Worm (Caenorhabditis elegans) whole organism, L3 larva: ENCODE results near the gene Y11D7A.9.
"Not testable (repeated sequence)": the region's sequence is repeated elsewhere in the genome, so short reads cannot be mapped to it uniquely, and the experiment has no call there.

Experiments
- R02D3.7 ChIP-seq: fragments of 150-350 bp; optimal IDR thresholded peaks from 2 replicates; lab custom pipeline; 2014; ENCODE audit warnings: missing biosample characterization, missing genetic modification characterization
- aly-2 ChIP-seq: fragments of 150-350 bp; optimal IDR thresholded peaks from 2 replicates; lab custom pipeline; 2014; ENCODE audit warnings: missing biosample characterization, missing genetic modification characterization
- ama-1 ChIP-seq: fragments of 150-350 bp; optimal IDR thresholded peaks from 2 replicates; lab custom pipeline; 2018
- ceh-28 ChIP-seq: fragments of 150-350 bp; optimal IDR thresholded peaks from 2 replicates; lab custom pipeline; 2014; ENCODE audit warnings: missing biosample characterization, missing genetic modification reagents, missing genetic modification characterization
- ceh-9 ChIP-seq: sonication (generic microtip); optimal IDR thresholded peaks from 2 replicates; lab custom pipeline; 2018; ENCODE audit warnings: missing biosample characterization, missing genetic modification characterization
- daf-12 ChIP-seq: fragments of 150-350 bp; optimal IDR thresholded peaks from 2 replicates; lab custom pipeline; 2014; ENCODE audit warnings: missing biosample characterization, missing genetic modification reagents, missing genetic modification characterization
- egl-5 ChIP-seq: fragments of 150-350 bp; optimal IDR thresholded peaks from 2 replicates; lab custom pipeline; 2017; ENCODE audit warnings: missing biosample characterization, missing genetic modification reagents, missing genetic modification characterization, inconsistent platforms
- elt-2 ChIP-seq: sonication (generic microtip); optimal IDR thresholded peaks from 2 replicates; lab custom pipeline; 2016; ENCODE audit warnings: missing genetic modification reagents, mild to moderate bottlenecking, missing genetic modification characterization, missing compliant biosample characterization
- eor-1 ChIP-seq, 2 experiments: fragments of 150-350 bp; optimal IDR thresholded peaks; 2 replicates each; lab custom pipeline; 2014 to 2018; ENCODE audit warnings: missing biosample characterization in 2 of 2, missing genetic modification characterization in 2 of 2
- fkh-2 ChIP-seq: fragments of 150-350 bp; optimal IDR thresholded peaks from 2 replicates; lab custom pipeline; 2014; ENCODE audit warnings: missing biosample characterization, missing genetic modification reagents, missing genetic modification characterization
- fos-1 ChIP-seq: fragments of 150-350 bp; optimal IDR thresholded peaks from 2 replicates; lab custom pipeline; 2014; ENCODE audit warnings: missing biosample characterization, missing genetic modification characterization
- jun-1 ChIP-seq: fragments of 150-350 bp; optimal IDR thresholded peaks from 2 replicates; lab custom pipeline; 2014; ENCODE audit warnings: missing biosample characterization, missing genetic modification reagents, missing genetic modification characterization
- lin-39 ChIP-seq: fragments of 150-350 bp; optimal IDR thresholded peaks from 2 replicates; lab custom pipeline; 2018; ENCODE audit warnings: missing biosample characterization, missing genetic modification reagents, missing genetic modification characterization
- lsy-12 ChIP-seq: sonication (generic microtip); optimal IDR thresholded peaks from 2 replicates; lab custom pipeline; 2016; ENCODE audit warnings: mild to moderate bottlenecking, missing genetic modification characterization, missing compliant biosample characterization
- mdl-1 ChIP-seq: fragments of 150-350 bp; optimal IDR thresholded peaks from 2 replicates; lab custom pipeline; 2014; ENCODE audit warnings: missing biosample characterization, missing genetic modification characterization
- nfya-1 ChIP-seq: sonication (generic microtip); optimal IDR thresholded peaks from 2 replicates; lab custom pipeline; 2017; ENCODE audit warnings: missing genetic modification characterization, mild to moderate bottlenecking, missing compliant biosample characterization, antibody characterized with exemption, moderate library complexity; ENCODE audit not compliant: insufficient read depth
- nhr-11 ChIP-seq: fragments of 150-350 bp; optimal IDR thresholded peaks from 2 replicates; lab custom pipeline; 2014; ENCODE audit warnings: missing biosample characterization, missing genetic modification characterization
- nhr-12 ChIP-seq: fragments of 150-350 bp; optimal IDR thresholded peaks from 2 replicates; lab custom pipeline; 2014; ENCODE audit warnings: missing biosample characterization, missing genetic modification characterization
- nhr-23 ChIP-seq: fragments of 150-350 bp; optimal IDR thresholded peaks from 2 replicates; lab custom pipeline; 2014; ENCODE audit warnings: missing biosample characterization, missing genetic modification reagents, missing genetic modification characterization
- nhr-25 ChIP-seq: sonication (generic microtip); optimal IDR thresholded peaks from 2 replicates; lab custom pipeline; 2017; ENCODE audit warnings: missing biosample characterization, missing genetic modification characterization
- nhr-76 ChIP-seq: fragments of 150-350 bp; sonication (generic microtip); optimal IDR thresholded peaks from 5 replicates; lab custom pipeline; 2014; ENCODE audit warnings: missing biosample characterization, missing genetic modification characterization
- nhr-77 ChIP-seq: fragments of 150-350 bp; optimal IDR thresholded peaks from 2 replicates; lab custom pipeline; 2014; ENCODE audit warnings: missing biosample characterization, missing genetic modification characterization
- pha-4 ChIP-seq: fragments of 150-350 bp; optimal IDR thresholded peaks from 2 replicates; lab custom pipeline; 2014; ENCODE audit warnings: missing biosample characterization, missing genetic modification reagents, missing genetic modification characterization
- pqm-1 ChIP-seq: fragments of 150-350 bp; optimal IDR thresholded peaks from 2 replicates; lab custom pipeline; 2017; ENCODE audit warnings: missing biosample characterization, missing genetic modification characterization, inconsistent platforms
- skn-1 ChIP-seq: fragments of 150-350 bp; optimal IDR thresholded peaks from 2 replicates; lab custom pipeline; 2014; ENCODE audit warnings: missing biosample characterization, missing genetic modification characterization
- snpc-4 ChIP-seq: fragments of 150-350 bp; optimal IDR thresholded peaks from 2 replicates; lab custom pipeline; 2014; ENCODE audit warnings: missing biosample characterization, missing genetic modification characterization
- tbx-2 ChIP-seq: sonication (generic microtip); optimal IDR thresholded peaks from 2 replicates; lab custom pipeline; 2016; ENCODE audit warnings: mild to moderate bottlenecking, missing genetic modification characterization, missing compliant biosample characterization
- unc-62 ChIP-seq: fragments of 150-350 bp; sonication (generic microtip); optimal IDR thresholded peaks from 4 replicates; lab custom pipeline; 2014; ENCODE audit warnings: missing biosample characterization, missing genetic modification reagents, missing genetic modification characterization
- zag-1 ChIP-seq: fragments of 150-350 bp; optimal IDR thresholded peaks from 2 replicates; lab custom pipeline; 2014; ENCODE audit warnings: missing biosample characterization, missing genetic modification characterization

Y11D7A.9 gene

DNA sequence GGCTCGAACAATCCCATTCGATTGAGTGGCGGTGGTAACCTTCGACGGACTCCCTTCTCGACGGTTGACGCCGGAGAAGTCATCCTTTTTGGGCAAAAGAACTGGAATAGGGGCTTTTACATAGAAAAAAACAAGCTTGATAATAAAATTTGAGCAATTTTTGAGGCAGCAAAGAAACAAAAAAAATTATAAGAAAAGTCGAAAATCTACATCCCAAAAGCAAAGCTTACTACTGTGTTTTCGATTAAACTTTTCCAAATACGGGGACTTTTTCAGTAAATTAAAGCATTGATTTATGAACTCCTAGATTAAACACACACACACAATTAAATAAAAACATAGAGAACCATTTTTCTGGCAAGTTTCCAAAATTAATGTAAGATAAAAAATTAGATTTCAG, at the start of gene Y11D7A.9:
Gene Y11D7A.9 (minus strand): TSS at position 101 of the 400 bp plus-strand sequence.
- TF ChIP-seq daf-12 (tag; lab: Kevin White, UChicago), result no peak
- TF ChIP-seq jun-1 (tag; lab: Kevin White, UChicago), result no peak
- no peak for TF ChIP-seq snpc-4 (tag; lab: Kevin White, UChicago)
- no peak for TF ChIP-seq nhr-77 (tag; lab: Kevin White, UChicago)

DNA sequence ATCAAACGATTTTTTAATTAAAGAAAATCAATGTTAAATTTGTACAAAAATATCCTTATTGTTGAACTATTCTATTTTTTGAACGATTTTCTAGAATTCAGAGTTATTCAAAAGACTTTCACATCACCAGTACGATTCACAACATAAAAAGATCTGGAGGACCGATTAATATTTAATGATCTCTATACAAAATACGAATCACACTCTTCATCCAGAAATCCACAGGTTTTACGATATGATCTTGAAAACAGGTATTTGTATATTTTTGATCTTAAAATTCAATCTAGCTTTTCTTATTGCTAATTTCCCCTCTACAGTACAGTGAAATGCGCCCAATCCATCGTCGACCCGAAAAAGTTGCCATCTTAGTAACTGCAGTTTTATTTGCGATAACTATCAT, 48.7 kb upstream of the Y11D7A.9 start, which contains the start of gene F49C12.5:
Gene F49C12.5 (plus strand): TSS at position 301 of the 400 bp plus-strand sequence.
- TF ChIP-seq egl-5 (tag; lab: Kevin White, UChicago) (no peak), pha-4 (no peak), nhr-23 (tag; lab: Kevin White, UChicago) (no peak)

DNA sequence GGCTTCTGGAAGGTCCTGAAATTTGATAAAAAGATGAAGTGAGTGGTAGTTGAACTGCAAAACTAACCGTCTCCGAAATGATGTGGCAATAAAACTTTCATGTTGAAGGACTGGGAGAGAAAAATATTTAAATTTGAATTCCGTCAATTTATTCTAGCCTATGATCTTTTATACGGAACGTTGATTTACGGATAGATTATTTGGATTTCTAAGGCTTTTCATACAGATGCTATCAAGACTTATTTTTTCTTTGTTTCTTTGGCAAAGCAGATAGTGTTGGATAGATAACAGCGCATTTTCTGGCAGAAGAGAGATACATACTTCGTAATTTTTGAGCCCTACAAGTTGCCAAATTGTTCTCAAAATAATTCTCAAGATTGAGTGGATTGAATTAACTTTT, 48.1 kb upstream of the Y11D7A.9 start, which contains the start of gene F49C12.4:
Gene F49C12.4 (minus strand): TSS at position 101 of the 400 bp plus-strand sequence.
- no peak for TF ChIP-seq pha-4
- TF ChIP-seq nhr-77 (tag; lab: Kevin White, UChicago), result no peak
- TF ChIP-seq mdl-1, result no peak
- no peak for TF ChIP-seq eor-1 (tag; optimal IDR thresholded peaks at IDR 0.05; lab: Kevin White, UChicago)
- TF ChIP-seq pqm-1 (tag; lab: Kevin White, UChicago), result no peak
- TF ChIP-seq skn-1 (tag; lab: Kevin White, UChicago), result no peak
- TF ChIP-seq zag-1 (tag; lab: Kevin White, UChicago), result no peak

DNA sequence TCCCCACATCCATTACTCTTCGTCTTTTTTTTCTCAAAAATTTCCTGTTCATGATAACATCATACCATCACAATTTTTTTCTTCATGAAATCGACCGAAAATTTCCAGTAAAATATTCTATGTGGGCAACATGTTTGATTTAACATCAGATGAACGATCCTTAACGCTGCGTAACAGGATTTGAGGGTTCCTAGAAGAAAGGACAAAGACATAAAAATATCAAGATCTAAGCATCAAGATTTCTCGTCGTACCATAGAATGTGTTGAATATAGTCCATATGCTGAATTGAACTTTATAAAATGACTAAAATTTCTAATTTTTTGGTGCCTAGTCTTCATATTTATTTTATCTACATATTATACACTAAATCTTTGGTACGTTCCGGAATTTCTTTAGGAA, 44.2 kb upstream of the Y11D7A.9 start, which contains the start of gene F49C12.3:
Gene F49C12.3 (plus strand): TSS at position 301 of the 400 bp plus-strand sequence.
- TF ChIP-seq snpc-4 (tag; lab: Kevin White, UChicago) (no peak), eor-1 (tag; optimal IDR thresholded peaks at IDR 0.05; lab: Kevin White, UChicago) (no peak), pqm-1 (tag; lab: Kevin White, UChicago) (no peak)

DNA sequence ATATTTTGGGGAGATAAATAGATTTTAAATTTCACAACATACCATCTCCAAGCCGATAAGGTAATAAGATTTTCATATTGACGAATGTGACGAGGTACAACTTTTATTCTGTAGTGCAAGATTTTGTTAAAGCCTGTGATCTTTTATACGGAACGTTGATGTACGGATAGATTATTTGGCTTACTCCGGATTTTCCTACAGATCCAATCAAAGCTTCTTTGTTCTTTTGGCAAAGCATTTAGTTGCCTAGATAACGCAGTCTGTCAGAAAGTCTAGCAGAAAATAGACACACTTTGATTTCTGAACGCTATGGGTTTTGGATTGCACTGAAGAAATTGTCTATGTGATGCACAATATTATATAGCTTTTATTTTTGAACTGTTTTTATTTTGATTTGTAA, 43.2 kb upstream of the Y11D7A.9 start, which contains the start of gene F49C12.2:
Gene F49C12.2 (minus strand): TSS at position 101 of the 400 bp plus-strand sequence.
- TF ChIP-seq zag-1 (tag; lab: Kevin White, UChicago), result no peak
- TF ChIP-seq, all 47 proteins: peak for 0

DNA sequence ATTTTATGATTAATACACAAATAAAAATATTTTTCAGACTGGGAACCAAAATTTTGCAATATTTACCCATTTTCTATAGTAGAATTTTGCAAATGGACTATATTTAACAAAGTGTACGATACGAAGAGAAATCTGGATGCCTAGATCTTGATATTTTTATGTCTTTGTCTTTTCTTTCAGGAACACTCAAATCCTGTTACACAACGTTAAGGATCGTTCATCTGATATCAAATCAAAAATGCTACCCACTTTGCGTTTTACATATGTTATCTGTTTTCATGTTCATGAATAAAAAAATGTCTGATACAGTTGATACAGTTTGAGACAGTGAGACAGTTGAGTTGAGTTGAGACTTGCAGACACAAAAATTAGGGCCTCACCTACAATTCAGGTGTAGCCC, 40.4 kb upstream of the Y11D7A.9 start, which contains the start of gene F49C12.1:
Gene F49C12.1 (minus strand): TSS at position 70 of the 400 bp plus-strand sequence.
- TF ChIP-seq tbx-2 (tag; lab: Kevin White, UChicago), result no peak
- no peak for TF ChIP-seq lin-39
- no peak for TF ChIP-seq eor-1 (tag; optimal IDR thresholded peaks at IDR 0.05; lab: Kevin White, UChicago)
- TF ChIP-seq R02D3.7 (tag; lab: Kevin White, UChicago), result no peak
- no peak for TF ChIP-seq nhr-77 (tag; lab: Kevin White, UChicago)
- no peak for TF ChIP-seq aly-2 (tag; lab: Kevin White, UChicago)
- TF ChIP-seq ceh-28 (tag; lab: Kevin White, UChicago), result no peak
- TF ChIP-seq unc-62, result no peak
- TF ChIP-seq fkh-2 (tag; lab: Kevin White, UChicago), result no peak
- TF ChIP-seq nhr-12 (tag; lab: Kevin White, UChicago), result no peak
- no peak for TF ChIP-seq lsy-12
- no peak for TF ChIP-seq nhr-11 (tag; lab: Kevin White, UChicago)
- no peak for TF ChIP-seq elt-2 (tag; lab: Kevin White, UChicago)
- TF ChIP-seq fos-1 (tag; lab: Kevin White, UChicago), result no peak
- no peak for TF ChIP-seq ceh-9 (tag; lab: Kevin White, UChicago)
- no peak for TF ChIP-seq ama-1 (lab: Kevin White, UChicago)
- no peak for TF ChIP-seq pha-4
- no peak for TF ChIP-seq nhr-76
- TF ChIP-seq nhr-25 (tag; lab: Kevin White, UChicago), result no peak
- TF ChIP-seq nfya-1, result no peak

DNA sequence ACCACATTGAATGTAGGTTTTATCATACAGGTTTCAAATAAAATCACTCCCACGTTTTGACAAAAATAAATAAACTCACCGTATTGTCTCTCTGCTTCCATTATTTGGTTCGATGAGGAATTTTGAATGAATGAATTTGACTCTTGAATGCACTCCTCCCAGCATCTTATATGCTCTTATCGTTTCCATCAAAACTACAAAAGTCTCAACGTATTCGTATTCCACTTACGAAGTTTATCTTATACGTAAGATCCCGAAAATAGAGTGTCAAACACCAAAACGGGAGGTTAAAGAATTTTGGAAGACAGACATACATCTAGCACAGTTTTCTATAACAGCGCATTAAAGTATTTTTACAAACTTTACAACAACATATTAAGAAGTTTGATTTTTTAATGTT, 37.9 kb upstream of the Y11D7A.9 start, which contains the start of gene nhr-264:
Gene nhr-264 (minus strand): TSS at position 101 of the 400 bp plus-strand sequence.
- not testable (repeated sequence) for TF ChIP-seq skn-1 (tag; lab: Kevin White, UChicago); mdl-1; R02D3.7 (tag; lab: Kevin White, UChicago)
- TF ChIP-seq, all 47 proteins: peak for 0; not testable (repeated sequence) for 47
